Worm (Caenorhabditis elegans): Measurements from ENCODE around the gene W04D2.4.

- TF ChIP-seq tbx-8 (GFP tag; optimal IDR thresholded peaks at IDR 0.05) (no peak), nhr-2 (tag; optimal IDR thresholded peaks at IDR 0.05) (no peak)
Measured at ce11 chrV:12512773-12513172, 15.2 kb upstream of the W04D2.4 start, which contains the start of the genes T28H10.2 and lgmn-1.

Data from whole organism, mixed stage, embryonic.